Worm (Caenorhabditis elegans): ENCODE data around the gene K01A6.8.

- TF ChIP-seq sea-1 (GFP tag; conservative IDR thresholded peaks at IDR 0.05) = no peak
- no peak for TF ChIP-seq tra-4 (tag; optimal IDR thresholded peaks at IDR 0.05)
- no peak for TF ChIP-seq flt-1 (GFP tag; IDR thresholded peaks at IDR 0.05)
- TF ChIP-seq ama-1 (optimal IDR thresholded peaks at IDR 0.05) = no peak
- no peak for TF ChIP-seq scrt-1 (GFP tag; IDR thresholded peaks at IDR 0.05)
- no peak for TF ChIP-seq hmbx-1 (tag; optimal IDR thresholded peaks at IDR 0.05)
- no peak for TF ChIP-seq hmg-4 (GFP tag; optimal IDR thresholded peaks at IDR 0.05)
Observed at ce11 chrIV:11755003-11755402, 17.8 kb upstream of the K01A6.8 start, which contains the start of gene T12A7.10.
